Worm (Caenorhabditis elegans) whole organism, L1 larva: ENCODE results near the gene sru-6.

Source experiments
- C16A3.4 ChIP-seq: fragments of 150-350 bp; optimal IDR thresholded peaks from 2 replicates; lab custom pipeline; 2014; ENCODE audit warnings: missing biosample characterization, missing genetic modification characterization
- C34B4.2 ChIP-seq: sonication (generic microtip); optimal IDR thresholded peaks from 2 replicates; lab custom pipeline; 2017; ENCODE audit warnings: mild to moderate bottlenecking, missing genetic modification characterization, missing compliant biosample characterization
- F16B12.6 ChIP-seq: fragments of 150-350 bp; optimal IDR thresholded peaks from 2 replicates; lab custom pipeline; 2014; ENCODE audit warnings: missing biosample characterization, missing genetic modification characterization
- aha-1 ChIP-seq: fragments of 150-350 bp; optimal IDR thresholded peaks from 2 replicates; lab custom pipeline; 2014; ENCODE audit warnings: missing biosample characterization, missing genetic modification characterization
- alr-1 ChIP-seq: fragments of 200-800 bp; sonication (Bioruptor generic); optimal IDR thresholded peaks from 2 replicates; lab custom pipeline; 2018; ENCODE audit warnings: borderline replicate concordance, mild to moderate bottlenecking, missing genetic modification characterization, missing compliant biosample characterization
- aly-2 ChIP-seq: fragments of 150-350 bp; optimal IDR thresholded peaks from 2 replicates; lab custom pipeline; 2014; ENCODE audit warnings: missing biosample characterization, missing genetic modification characterization
- ama-1 ChIP-seq: fragments of 150-350 bp; optimal IDR thresholded peaks from 2 replicates; lab custom pipeline; 2014
- blmp-1 ChIP-seq: fragments of 150-350 bp; optimal IDR thresholded peaks from 2 replicates; lab custom pipeline; 2014; ENCODE audit warnings: missing biosample characterization, missing genetic modification characterization
- ceh-63 ChIP-seq: fragments of 200-800 bp; sonication (Bioruptor generic); optimal IDR thresholded peaks from 2 replicates; lab custom pipeline; 2018; ENCODE audit warnings: mild to moderate bottlenecking, missing genetic modification characterization, missing compliant biosample characterization
- ceh-82 ChIP-seq, 3 experiments: fragments of 150-350 bp in 1 of 3; sonication (generic microtip) in 2 of 3; optimal IDR thresholded peaks; 2 replicates each; lab custom pipeline; 2014 to 2017; ENCODE audit warnings: missing biosample characterization in 3 of 3, missing genetic modification characterization in 3 of 3
- ceh-88 ChIP-seq: fragments of 200-800 bp; sonication (Bioruptor generic); IDR thresholded peaks from 2 replicates; pipeline ENCODE4 v1.3.6; 2022; ENCODE audit warnings: missing genetic modification characterization, missing compliant biosample characterization
- ceh-90 ChIP-seq: sonication (generic microtip); optimal IDR thresholded peaks from 2 replicates; lab custom pipeline; 2016; ENCODE audit warnings: missing genetic modification characterization, missing compliant biosample characterization
- dpl-1 ChIP-seq, 3 experiments: fragments of 150-350 bp in 2 of 3; sonication (generic microtip) in 1 of 3; optimal IDR thresholded peaks; 2 replicates each; lab custom pipeline; 2014 to 2017; ENCODE audit warnings: missing biosample characterization in 3 of 3, missing genetic modification characterization in 3 of 3, missing genetic modification reagents in 3 of 3
- dsc-1 ChIP-seq: sonication (generic microtip); optimal IDR thresholded peaks from 2 replicates; lab custom pipeline; 2016; ENCODE audit warnings: mild to moderate bottlenecking, missing genetic modification characterization, missing compliant biosample characterization
- efl-1 ChIP-seq, 4 experiments: fragments of 150-350 bp; optimal IDR thresholded peaks in 3 of 4; peaks in 1 of 4; 1 replicate in 1 of 4; 2 replicates in 3 of 4; lab custom pipeline; 2014; ENCODE audit warnings: missing biosample characterization in 2 of 4, missing genetic modification characterization in 2 of 4, missing genetic modification reagents in 2 of 4
- egl-27 ChIP-seq, 2 experiments: fragments of 150-350 bp in 1 of 2; sonication (generic microtip); optimal IDR thresholded peaks; 3 replicates each; lab custom pipeline; 2017 to 2018; ENCODE audit warnings: missing biosample characterization in 2 of 2, missing genetic modification characterization in 2 of 2, missing genetic modification reagents in 2 of 2
- elt-3 ChIP-seq, 6 experiments: fragments of 150-350 bp in 1 of 6; sonication (generic microtip); optimal IDR thresholded peaks; 2 replicates each; lab custom pipeline; 2017 to 2018; ENCODE audit warnings: missing biosample characterization in 6 of 6, missing genetic modification characterization in 6 of 6, inconsistent platforms in 1 of 6
- ets-5 ChIP-seq: fragments of 200-800 bp; sonication (Bioruptor generic); IDR thresholded peaks from 2 replicates; pipeline ENCODE4 v1.3.6; 2022; ENCODE audit warnings: missing genetic modification characterization, missing compliant biosample characterization
- fkh-8 ChIP-seq: sonication (generic microtip); optimal IDR thresholded peaks from 2 replicates; lab custom pipeline; 2016; ENCODE audit warnings: mild to moderate bottlenecking, missing genetic modification characterization, missing compliant biosample characterization
- fos-1 ChIP-seq: fragments of 150-350 bp; optimal IDR thresholded peaks from 2 replicates; lab custom pipeline; 2014; ENCODE audit warnings: missing biosample characterization, missing genetic modification characterization
- grh-1 ChIP-seq: fragments of 200-800 bp; sonication (Bioruptor generic); IDR thresholded peaks from 2 replicates; pipeline ENCODE4 v1.3.6; 2022; ENCODE audit warnings: missing genetic modification reagents, missing genetic modification characterization, missing compliant biosample characterization
- irx-1 ChIP-seq: sonication (generic microtip); optimal IDR thresholded peaks from 2 replicates; lab custom pipeline; 2016; ENCODE audit warnings: missing genetic modification characterization, missing compliant biosample characterization
- jun-1 ChIP-seq: fragments of 150-350 bp; optimal IDR thresholded peaks from 2 replicates; lab custom pipeline; 2014; ENCODE audit warnings: missing biosample characterization, missing genetic modification reagents, missing genetic modification characterization
- lin-14 ChIP-seq: fragments of 200-800 bp; sonication (Bioruptor generic); optimal IDR thresholded peaks from 2 replicates; lab custom pipeline; 2018; ENCODE audit warnings: mild to moderate bottlenecking, missing genetic modification characterization, moderate library complexity, missing compliant biosample characterization
- lin-15B ChIP-seq: fragments of 150-350 bp; sonication (generic microtip); optimal IDR thresholded peaks from 3 replicates; lab custom pipeline; 2014; ENCODE audit warnings: missing biosample characterization, missing genetic modification characterization
- lin-35 ChIP-seq, 2 experiments: fragments of 150-350 bp; optimal IDR thresholded peaks; 2 replicates each; lab custom pipeline; 2014; ENCODE audit warnings: missing biosample characterization in 2 of 2, missing genetic modification characterization in 2 of 2, missing genetic modification reagents in 2 of 2
- lsy-2 ChIP-seq, 2 experiments: fragments of 150-350 bp; optimal IDR thresholded peaks; 2 replicates each; lab custom pipeline; 2014; ENCODE audit warnings: missing biosample characterization in 2 of 2, missing genetic modification characterization in 2 of 2
- mab-9 ChIP-seq: fragments of 200-800 bp; sonication (Bioruptor generic); IDR thresholded peaks from 2 replicates; pipeline ENCODE4 v1.3.6; 2022; ENCODE audit warnings: missing genetic modification reagents, missing genetic modification characterization, missing compliant biosample characterization
- mdl-1 ChIP-seq, 2 experiments: fragments of 150-350 bp; optimal IDR thresholded peaks; 2 replicates each; lab custom pipeline; 2014 to 2017; ENCODE audit warnings: missing biosample characterization in 2 of 2, missing genetic modification characterization in 2 of 2, inconsistent platforms in 1 of 2
- mep-1 ChIP-seq: fragments of 150-350 bp; optimal IDR thresholded peaks from 2 replicates; lab custom pipeline; 2014; ENCODE audit warnings: missing biosample characterization, missing genetic modification characterization
- nhr-20 ChIP-seq: sonication (generic microtip); optimal IDR thresholded peaks from 2 replicates; lab custom pipeline; 2016; ENCODE audit warnings: mild to moderate bottlenecking, missing genetic modification characterization, missing compliant biosample characterization
- nhr-237 ChIP-seq: fragments of 150-350 bp; optimal IDR thresholded peaks from 2 replicates; lab custom pipeline; 2014; ENCODE audit warnings: missing biosample characterization, missing genetic modification characterization
- nhr-47 ChIP-seq: sonication (generic microtip); optimal IDR thresholded peaks from 2 replicates; lab custom pipeline; 2016; ENCODE audit warnings: mild to moderate bottlenecking, missing genetic modification characterization, moderate library complexity, missing compliant biosample characterization
- nhr-71 ChIP-seq: sonication (generic microtip); optimal IDR thresholded peaks from 2 replicates; lab custom pipeline; 2016; ENCODE audit warnings: mild to moderate bottlenecking, missing genetic modification characterization, moderate library complexity, missing compliant biosample characterization
- nhr-85 ChIP-seq: sonication (generic microtip); peaks from one replicate; lab custom pipeline; 2016; ENCODE audit warnings: missing genetic modification characterization, inconsistent platforms, missing compliant biosample characterization
- nhr-90 ChIP-seq: sonication (generic microtip); optimal IDR thresholded peaks from 2 replicates; lab custom pipeline; 2016; ENCODE audit warnings: mild to moderate bottlenecking, missing genetic modification characterization, missing compliant biosample characterization; ENCODE audit not compliant: poor library complexity
- rnt-1 ChIP-seq: sonication (generic microtip); optimal IDR thresholded peaks from 2 replicates; lab custom pipeline; 2016; ENCODE audit warnings: mild to moderate bottlenecking, missing genetic modification characterization, moderate library complexity, missing compliant biosample characterization
- skn-1 ChIP-seq: fragments of 150-350 bp; optimal IDR thresholded peaks from 2 replicates; lab custom pipeline; 2014; ENCODE audit warnings: missing biosample characterization, missing genetic modification characterization
- snpc-4 ChIP-seq: fragments of 150-350 bp; optimal IDR thresholded peaks from 2 replicates; lab custom pipeline; 2014; ENCODE audit warnings: missing biosample characterization, missing genetic modification characterization
- snu-23 ChIP-seq: sonication (generic microtip); optimal IDR thresholded peaks from 2 replicates; lab custom pipeline; 2016; ENCODE audit warnings: missing genetic modification characterization, missing compliant biosample characterization
- sptf-1 ChIP-seq: fragments of 150-350 bp; optimal IDR thresholded peaks from 2 replicates; lab custom pipeline; 2014; ENCODE audit warnings: missing biosample characterization, missing genetic modification characterization
- swsn-7 ChIP-seq: sonication (generic microtip); optimal IDR thresholded peaks from 2 replicates; lab custom pipeline; 2016; ENCODE audit warnings: missing genetic modification characterization, missing compliant biosample characterization
- tbx-2 ChIP-seq: sonication (generic microtip); optimal IDR thresholded peaks from 2 replicates; lab custom pipeline; 2016; ENCODE audit warnings: missing genetic modification characterization, missing compliant biosample characterization
- unc-98 ChIP-seq: fragments of 200-800 bp; sonication (Bioruptor generic); IDR thresholded peaks from 2 replicates; pipeline ENCODE4 v1.3.6; 2022; ENCODE audit warnings: missing genetic modification characterization, missing compliant biosample characterization
- xbp-1 ChIP-seq: sonication (generic microtip); optimal IDR thresholded peaks from 2 replicates; lab custom pipeline; 2016; ENCODE audit warnings: missing genetic modification characterization, missing compliant biosample characterization
- zag-1 ChIP-seq: fragments of 150-350 bp; optimal IDR thresholded peaks from 2 replicates; lab custom pipeline; 2014; ENCODE audit warnings: missing biosample characterization, missing genetic modification characterization
- zip-4 ChIP-seq: fragments of 200-800 bp; sonication (Bioruptor generic); optimal IDR thresholded peaks from 2 replicates; lab custom pipeline; 2018; ENCODE audit warnings: mild to moderate bottlenecking, missing genetic modification characterization, moderate library complexity, missing compliant biosample characterization
- ztf-11 ChIP-seq, 2 experiments: sonication (generic microtip); optimal IDR thresholded peaks; 2 replicates each; lab custom pipeline; 2016 to 2017; ENCODE audit warnings: missing genetic modification characterization in 2 of 2, missing biosample characterization in 1 of 2, missing compliant biosample characterization in 1 of 2

The sru-6 gene

ce11 chrIV:9490320-9490719 is at the start of gene sru-6:
Gene sru-6 (plus strand): TSS chrIV:9490620.
- TF ChIP-seq lin-35 (GFP tag; optimal IDR thresholded peaks at IDR 0.05; lab: Kevin White, UChicago): no peak
- TF ChIP-seq nhr-85 (tag; lab: Kevin White, UChicago): no peak
- no peak for TF ChIP-seq alr-1 (tag; lab: Kevin White, UChicago)
- no peak for TF ChIP-seq ceh-90 (tag; lab: Kevin White, UChicago)
- no peak for TF ChIP-seq ceh-63 (GFP tag; lab: Kevin White, UChicago)
- no peak for TF ChIP-seq unc-98 (GFP tag; lab: Robert Waterston, UW)
- TF ChIP-seq, all 84 proteins: peak for 0

ce11 chrIV:9440880-9441336 is 49.5 kb upstream of the sru-6 start, which contains the start of gene idh-1:
Gene idh-1 (minus strand): TSS chrIV:9441107.
- TF ChIP-seq C16A3.4 (tag; lab: Kevin White, UChicago) (no peak), nhr-85 (tag; lab: Kevin White, UChicago) (peak; percentile 81), lin-35 (GFP tag; optimal IDR thresholded peaks at IDR 0.05; lab: Kevin White, UChicago) (peak; percentile 61 to 88), egl-27 (tag; optimal IDR thresholded peaks at IDR 0.05; lab: Kevin White, UChicago) (no peak), skn-1 (tag; lab: Kevin White, UChicago) (peak; percentile 12), lsy-2 (tag; optimal IDR thresholded peaks at IDR 0.05; lab: Kevin White, UChicago) (peak; percentile 32 to 42), sptf-1 (no peak), lin-14 (GFP tag; lab: Kevin White, UChicago) (peak; percentile 90), nhr-20 (tag; lab: Kevin White, UChicago) (peak; percentile 69), mdl-1 (tag; optimal IDR thresholded peaks at IDR 0.05; lab: Kevin White, UChicago) (peak in 1 of 2 experiments; percentile 31), ama-1 (lab: Kevin White, UChicago) (peak; percentile 85), F16B12.6 (peak; percentile 65), grh-1 (GFP tag; lab: Robert Waterston, UW) (peak; percentile 23; the same call in 1 of the 2 replicates), ztf-11 (tag; optimal IDR thresholded peaks at IDR 0.05; lab: Kevin White, UChicago) (no peak), irx-1 (tag; lab: Kevin White, UChicago) (no peak), snu-23 (peak; percentile 70), zag-1 (no peak), nhr-90 (peak; percentile 23), ceh-88 (no peak), zip-4 (GFP tag; lab: Kevin White, UChicago) (no peak), xbp-1 (tag; lab: Kevin White, UChicago) (peak; percentile 45), fos-1 (tag; lab: Kevin White, UChicago) (no peak), mab-9 (0 out of 2 replicates have a peak, but pooled peaks have one; percentile 18), blmp-1 (tag; lab: Kevin White, UChicago) (peak; percentile 33), rnt-1 (tag; lab: Kevin White, UChicago) (peak; percentile 59), fkh-8 (no peak), snpc-4 (peak; percentile 77), nhr-237 (peak; percentile 25), ets-5 (GFP tag; lab: Robert Waterston, UW) (no peak), efl-1 (optimal IDR thresholded peaks at IDR 0.05; lab: Kevin White, UChicago) (peak; percentile 80 to 88), efl-1 (GFP tag; optimal IDR thresholded peaks at IDR 0.05 in 1 of 2; lab: Kevin White, UChicago) (peak; percentile 87 to 98), elt-3 (tag; optimal IDR thresholded peaks at IDR 0.05; lab: Kevin White, UChicago) (peak in 2 of 6 experiments; percentile 20 to 66), dpl-1 (GFP tag; optimal IDR thresholded peaks at IDR 0.05; lab: Kevin White, UChicago) (peak; percentile 72 to 85 (median 74)), aly-2 (no peak), nhr-71 (tag; lab: Kevin White, UChicago) (peak; percentile 75), lin-15B (no peak), dsc-1 (tag; lab: Kevin White, UChicago) (peak; percentile 4), jun-1 (no peak), tbx-2 (tag; lab: Kevin White, UChicago) (peak; percentile 16), ceh-82 (tag; optimal IDR thresholded peaks at IDR 0.05; lab: Kevin White, UChicago) (peak in 2 of 3 experiments; percentile 10 to 14), mep-1 (tag; lab: Kevin White, UChicago) (peak; percentile 74), unc-98 (GFP tag; lab: Robert Waterston, UW) (no peak), swsn-7 (tag; lab: Kevin White, UChicago) (peak; percentile 13), C34B4.2 (tag; lab: Kevin White, UChicago) (no peak), ceh-63 (GFP tag; lab: Kevin White, UChicago) (no peak), aha-1 (tag; lab: Kevin White, UChicago) (no peak), nhr-47 (tag; lab: Kevin White, UChicago) (peak; percentile 33)
